Fruit fly (Drosophila melanogaster) whole organism, prepupa: ENCODE data around the gene Meltrin.

Experiments used
- Blimp-1 ChIP-seq: fragments of 200-800 bp; sonication (Bioruptor generic); optimal IDR thresholded peaks from 3 replicates; lab custom pipeline; 2017; ENCODE audit warnings: missing biosample characterization, missing genetic modification characterization, mild to moderate bottlenecking, moderate library complexity, missing genetic modification reagents
- CG10631 ChIP-seq: fragments of 200-800 bp; sonication (Bioruptor generic); optimal IDR thresholded peaks from 2 replicates; lab custom pipeline; 2016; ENCODE audit warnings: missing biosample characterization, missing genetic modification characterization
- CG10669 ChIP-seq: fragments of 200-800 bp; sonication (Bioruptor generic); optimal IDR thresholded peaks from 3 replicates; lab custom pipeline; 2018; ENCODE audit warnings: missing biosample characterization, mild to moderate bottlenecking, missing genetic modification characterization, moderate library complexity
- CG11294 ChIP-seq: fragments of 200-800 bp; sonication (Bioruptor generic); IDR thresholded peaks from 2 replicates; pipeline ENCODE4 v1.3.6; 2022; ENCODE audit warnings: missing biosample characterization, missing genetic modification characterization
- CG11762 ChIP-seq: fragments of 200-800 bp; sonication (Bioruptor generic); optimal IDR thresholded peaks from 3 replicates; lab custom pipeline; 2016; ENCODE audit warnings: missing biosample characterization, missing genetic modification characterization; ENCODE audit not compliant: insufficient read depth
- CG11902 ChIP-seq: fragments of 200-800 bp; sonication (Bioruptor generic); optimal IDR thresholded peaks from 3 replicates; lab custom pipeline; 2016; ENCODE audit warnings: missing biosample characterization, missing genetic modification characterization
- CG15336 ChIP-seq: fragments of 200-800 bp; sonication (Bioruptor generic); IDR thresholded peaks from 2 replicates; pipeline ENCODE4 v1.3.6; 2022; ENCODE audit warnings: missing biosample characterization, missing genetic modification characterization
- CG1621 ChIP-seq: fragments of 200-800 bp; sonication (Bioruptor generic); optimal IDR thresholded peaks from 3 replicates; lab custom pipeline; 2018; ENCODE audit warnings: missing biosample characterization, mild to moderate bottlenecking, missing genetic modification characterization
- CG31627 ChIP-seq: fragments of 200-800 bp; sonication (Bioruptor generic); optimal IDR thresholded peaks from 3 replicates; lab custom pipeline; 2016; ENCODE audit warnings: missing biosample characterization, missing genetic modification characterization
- CG32006 ChIP-seq: fragments of 200-800 bp; sonication (Bioruptor generic); optimal IDR thresholded peaks from 3 replicates; lab custom pipeline; 2017; ENCODE audit warnings: missing biosample characterization, mild to moderate bottlenecking, missing genetic modification characterization
- CG34406 ChIP-seq: fragments of 200-800 bp; sonication (Bioruptor generic); optimal IDR thresholded peaks from 3 replicates; lab custom pipeline; 2016; ENCODE audit warnings: missing biosample characterization, missing genetic modification characterization
- CG3919 ChIP-seq: fragments of 200-800 bp; sonication (Bioruptor generic); optimal IDR thresholded peaks from 3 replicates; lab custom pipeline; 2016; ENCODE audit warnings: missing biosample characterization, missing genetic modification characterization
- CG4318 ChIP-seq: fragments of 200-800 bp; sonication (Bioruptor generic); optimal IDR thresholded peaks from 3 replicates; lab custom pipeline; 2017; ENCODE audit warnings: missing biosample characterization, mild to moderate bottlenecking, missing genetic modification characterization
- CG6163 ChIP-seq: fragments of 200-800 bp; sonication (Bioruptor generic); IDR thresholded peaks from 3 replicates; pipeline ENCODE4 v1.3.6; 2022; ENCODE audit warnings: missing biosample characterization, missing genetic modification characterization
- CG6276 ChIP-seq: fragments of 200-800 bp; sonication (Bioruptor generic); optimal IDR thresholded peaks from 2 replicates; lab custom pipeline; 2017; ENCODE audit warnings: missing biosample characterization, mild to moderate bottlenecking, missing genetic modification characterization
- CG6808 ChIP-seq: fragments of 200-800 bp; sonication (Bioruptor generic); optimal IDR thresholded peaks from 3 replicates; lab custom pipeline; 2017; ENCODE audit warnings: missing biosample characterization, missing genetic modification characterization, mild to moderate bottlenecking, moderate library complexity, missing genetic modification reagents
- CG6854 ChIP-seq: fragments of 200-800 bp; sonication (Bioruptor generic); optimal IDR thresholded peaks from 2 replicates; lab custom pipeline; 2017; ENCODE audit warnings: missing biosample characterization, mild to moderate bottlenecking, missing genetic modification characterization
- CG7368 ChIP-seq: fragments of 200-800 bp; sonication (Bioruptor generic); optimal IDR thresholded peaks from 3 replicates; lab custom pipeline; 2016; ENCODE audit warnings: missing biosample characterization, missing genetic modification characterization
- CG8319 ChIP-seq: fragments of 200-800 bp; sonication (Bioruptor generic); optimal IDR thresholded peaks from 3 replicates; lab custom pipeline; 2016; ENCODE audit warnings: missing biosample characterization, missing genetic modification characterization
- CG8632 ChIP-seq: fragments of 200-800 bp; sonication (Bioruptor generic); optimal IDR thresholded peaks from 3 replicates; lab custom pipeline; 2016; ENCODE audit warnings: missing biosample characterization, missing genetic modification characterization
- CG9139 ChIP-seq: fragments of 200-800 bp; sonication (Bioruptor generic); optimal IDR thresholded peaks from 3 replicates; lab custom pipeline; 2017; ENCODE audit warnings: missing biosample characterization, mild to moderate bottlenecking, missing genetic modification characterization
- Eip75B ChIP-seq: fragments of 200-800 bp; sonication (Bioruptor generic); optimal IDR thresholded peaks from 3 replicates; lab custom pipeline; 2016; ENCODE audit warnings: missing biosample characterization, missing genetic modification characterization
- Eip78C ChIP-seq: fragments of 200-800 bp; sonication (Bioruptor generic); peaks from one replicate; lab custom pipeline; 2016; ENCODE audit warnings: missing biosample characterization, missing genetic modification characterization
- Eip93F ChIP-seq: fragments of 200-800 bp; sonication (Bioruptor generic); optimal IDR thresholded peaks from 2 replicates; lab custom pipeline; 2016; ENCODE audit warnings: missing biosample characterization, mild to moderate bottlenecking, missing genetic modification characterization
- Ets21C ChIP-seq: fragments of 200-800 bp; sonication (Bioruptor generic); optimal IDR thresholded peaks from 3 replicates; lab custom pipeline; 2016; ENCODE audit warnings: missing biosample characterization, missing genetic modification characterization
- Ets96B ChIP-seq: fragments of 200-800 bp; optimal IDR thresholded peaks from 2 replicates; lab custom pipeline; 2019; ENCODE audit warnings: missing biosample characterization, mild to moderate bottlenecking, missing genetic modification characterization, moderate library complexity
- Gug ChIP-seq: fragments of 200-800 bp; sonication (Bioruptor generic); IDR thresholded peaks from 2 replicates; pipeline ENCODE4 v1.3.6; 2022; ENCODE audit warnings: missing biosample characterization, missing genetic modification characterization
- Hr38 ChIP-seq: sonication (Bioruptor generic); optimal IDR thresholded peaks from 2 replicates; lab custom pipeline; 2016; ENCODE audit warnings: missing biosample characterization, missing genetic modification characterization
- Hr39 ChIP-seq: fragments of 200-800 bp; sonication (Bioruptor generic); optimal IDR thresholded peaks from 2 replicates; lab custom pipeline; 2016; ENCODE audit warnings: missing biosample characterization, missing genetic modification characterization
- Hr4 ChIP-seq: fragments of 200-800 bp; sonication (Bioruptor generic); optimal IDR thresholded peaks from 3 replicates; lab custom pipeline; 2016; ENCODE audit warnings: missing biosample characterization, missing genetic modification characterization
- OdsH ChIP-seq: fragments of 200-800 bp; sonication (Bioruptor generic); optimal IDR thresholded peaks from 3 replicates; lab custom pipeline; 2016; ENCODE audit warnings: missing biosample characterization, missing genetic modification characterization
- Smox ChIP-seq: fragments of 200-800 bp; sonication (Bioruptor generic); optimal IDR thresholded peaks from 3 replicates; lab custom pipeline; 2016; ENCODE audit warnings: missing biosample characterization, missing genetic modification characterization
- Sox102F ChIP-seq: fragments of 200-800 bp; sonication (Bioruptor generic); optimal IDR thresholded peaks from 2 replicates; lab custom pipeline; 2016; ENCODE audit warnings: missing biosample characterization, mild to moderate bottlenecking, missing genetic modification characterization
- Sox14 ChIP-seq: fragments of 200-800 bp; sonication (Bioruptor generic); optimal IDR thresholded peaks from 3 replicates; lab custom pipeline; 2016; ENCODE audit warnings: missing biosample characterization, missing genetic modification characterization
- Sox15 ChIP-seq: fragments of 200-800 bp; sonication (Bioruptor generic); optimal IDR thresholded peaks from 3 replicates; lab custom pipeline; 2016; ENCODE audit warnings: missing biosample characterization, missing genetic modification characterization
- acj6 ChIP-seq: fragments of 200-800 bp; sonication (Bioruptor generic); optimal IDR thresholded peaks from 3 replicates; lab custom pipeline; 2016; ENCODE audit warnings: missing biosample characterization, missing genetic modification characterization
- cyc ChIP-seq: fragments of 200-800 bp; sonication (Bioruptor generic); optimal IDR thresholded peaks from 3 replicates; lab custom pipeline; 2016; ENCODE audit warnings: missing biosample characterization, missing genetic modification characterization
- dac ChIP-seq: fragments of 200-800 bp; sonication (Bioruptor generic); optimal IDR thresholded peaks from 2 replicates; lab custom pipeline; 2017; ENCODE audit warnings: missing biosample characterization, mild to moderate bottlenecking, missing genetic modification characterization
- eg ChIP-seq: fragments of 200-800 bp; sonication (Bioruptor generic); IDR thresholded peaks from 3 replicates; pipeline ENCODE4 v1.3.6; 2022; ENCODE audit warnings: missing biosample characterization, missing genetic modification characterization
- esn ChIP-seq: fragments of 200-800 bp; sonication (Bioruptor generic); optimal IDR thresholded peaks from 2 replicates; lab custom pipeline; 2016; ENCODE audit warnings: missing biosample characterization, mild to moderate bottlenecking, missing genetic modification characterization, moderate library complexity
- fd59A ChIP-seq: fragments of 200-800 bp; sonication (Bioruptor generic); optimal IDR thresholded peaks from 2 replicates; lab custom pipeline; 2017; ENCODE audit warnings: missing biosample characterization, mild to moderate bottlenecking, missing genetic modification characterization, missing genetic modification reagents
- fd85E ChIP-seq: fragments of 200-800 bp; sonication (Bioruptor generic); optimal IDR thresholded peaks from 3 replicates; lab custom pipeline; 2016; ENCODE audit warnings: missing biosample characterization, missing genetic modification characterization
- fkh ChIP-seq: fragments of 200-800 bp; sonication (Bioruptor generic); optimal IDR thresholded peaks from 3 replicates; lab custom pipeline; 2017; ENCODE audit warnings: missing biosample characterization, mild to moderate bottlenecking, missing genetic modification characterization, moderate library complexity
- net ChIP-seq: fragments of 200-800 bp; sonication (Bioruptor generic); optimal IDR thresholded peaks from 3 replicates; lab custom pipeline; 2016; ENCODE audit warnings: missing biosample characterization, missing genetic modification characterization
- pdm3 ChIP-seq: fragments of 200-800 bp; sonication (Bioruptor generic); optimal IDR thresholded peaks from 3 replicates; lab custom pipeline; 2016; ENCODE audit warnings: missing biosample characterization, missing genetic modification characterization
- salr ChIP-seq, 2 experiments: fragments of 200-800 bp; sonication (Bioruptor generic); optimal IDR thresholded peaks; 3 replicates each; lab custom pipeline; 2016 to 2018; ENCODE audit warnings: missing biosample characterization in 2 of 2, missing genetic modification characterization in 2 of 2, mild to moderate bottlenecking in 1 of 2
- spab ChIP-seq: fragments of 200-800 bp; sonication (Bioruptor generic); optimal IDR thresholded peaks from 2 replicates; lab custom pipeline; 2017; ENCODE audit warnings: missing biosample characterization, mild to moderate bottlenecking, missing genetic modification characterization, missing genetic modification reagents
- ss ChIP-seq, 2 experiments: fragments of 200-800 bp; sonication (Bioruptor generic); optimal IDR thresholded peaks; 2 replicates in 1 of 2; 3 replicates in 1 of 2; lab custom pipeline; 2017 to 2018; ENCODE audit warnings: mild to moderate bottlenecking in 2 of 2, missing biosample characterization in 2 of 2, missing genetic modification characterization in 2 of 2, moderate library complexity in 1 of 2
- svp ChIP-seq: fragments of 200-800 bp; sonication (Bioruptor generic); peaks from one replicate; lab custom pipeline; 2016; ENCODE audit warnings: missing biosample characterization, missing genetic modification characterization
- topi ChIP-seq: fragments of 200-800 bp; sonication (Bioruptor generic); optimal IDR thresholded peaks from 3 replicates; lab custom pipeline; 2016; ENCODE audit warnings: missing biosample characterization, missing genetic modification characterization
- vri ChIP-seq: fragments of 200-800 bp; sonication (Bioruptor generic); optimal IDR thresholded peaks from 3 replicates; lab custom pipeline; 2016; ENCODE audit warnings: missing biosample characterization, mild to moderate bottlenecking, missing genetic modification characterization

Gene Meltrin

DNA sequence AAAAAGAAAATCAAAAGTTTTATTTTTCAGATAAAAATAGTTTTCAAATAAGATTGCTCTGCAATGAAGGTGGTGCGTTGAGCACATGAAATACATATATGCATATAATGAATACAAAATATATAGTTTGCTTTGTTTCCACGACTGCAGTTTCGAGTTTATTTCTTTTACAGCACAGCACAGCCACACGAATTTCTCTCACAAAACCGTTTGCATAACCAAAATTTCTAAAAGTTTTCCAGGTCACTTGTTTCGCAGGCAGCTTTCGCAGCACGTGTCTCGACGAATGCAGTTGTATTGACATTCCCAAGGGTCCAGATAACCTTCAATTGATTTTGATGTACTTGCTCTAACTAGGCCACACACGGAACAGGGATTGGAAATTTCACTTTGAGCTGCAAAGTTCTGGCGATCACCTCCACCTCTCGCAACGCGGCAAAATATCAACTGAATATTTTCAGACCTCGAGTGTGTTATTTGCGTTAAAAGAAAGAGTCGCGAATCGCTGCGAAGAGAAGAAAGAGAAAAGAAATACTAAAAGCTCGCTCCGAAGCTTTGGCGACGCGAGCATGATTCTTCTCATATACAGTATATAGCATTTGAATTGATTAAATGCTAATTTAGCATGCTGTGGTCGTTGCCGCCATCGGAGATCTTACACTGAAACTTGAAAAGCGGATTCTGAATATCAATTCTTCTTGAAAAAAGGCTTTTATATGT, 34.1 kb upstream of the Meltrin start, which contains the start of gene CG7530:
TSS of gene CG7530 (minus strand) at position 449 of the 720 bp plus-strand sequence.
- no peak for TF ChIP-seq CG6854
- TF ChIP-seq Ets96B (tag; lab: Kevin White, UChicago): no peak
- peak; percentile 23 for TF ChIP-seq Hr4 (GFP tag; lab: Kevin White, UChicago)
- TF ChIP-seq Sox14: peak; percentile 50
- TF ChIP-seq pdm3 (GFP tag; lab: Kevin White, UChicago): peak; percentile 8
- TF ChIP-seq CG7368: peak; percentile 11
- no peak for TF ChIP-seq CG10669 (GFP tag; lab: Kevin White, UChicago)
- TF ChIP-seq Hr39: peak; percentile 4
- TF ChIP-seq fd59A (GFP tag; lab: Kevin White, UChicago): no peak
- peak; percentile 33 for TF ChIP-seq cyc (GFP tag; lab: Kevin White, UChicago)
- no peak for TF ChIP-seq Blimp-1 (GFP tag; lab: Kevin White, UChicago)
- peak; percentile 14 for TF ChIP-seq CG32006 (GFP tag; lab: Kevin White, UChicago)
- peak; percentile 4 for TF ChIP-seq CG11762 (GFP tag; lab: Kevin White, UChicago)
- TF ChIP-seq CG6276: peak; percentile 55
- TF ChIP-seq Sox15: no peak
- TF ChIP-seq CG11294 (GFP tag; lab: Robert Waterston, UW): no peak
- peak; percentile 1 for TF ChIP-seq CG34406 (GFP tag; lab: Kevin White, UChicago)
- TF ChIP-seq net (GFP tag; lab: Kevin White, UChicago): no peak
- peak; percentile 33 for TF ChIP-seq vri (GFP tag; lab: Kevin White, UChicago)
- peak; percentile 90 for TF ChIP-seq Eip78C (GFP tag; lab: Kevin White, UChicago)
- TF ChIP-seq Hr38 (GFP tag; lab: Kevin White, UChicago): no peak
- TF ChIP-seq spab: peak; percentile 7
- TF ChIP-seq Smox: no peak
- TF ChIP-seq fd85E (GFP tag; lab: Kevin White, UChicago): no peak
- TF ChIP-seq CG11902 (GFP tag; lab: Kevin White, UChicago): no peak
- peak; percentile 32 for TF ChIP-seq CG8319 (GFP tag; lab: Kevin White, UChicago)
- TF ChIP-seq topi: peak; percentile 51
- no peak for TF ChIP-seq dac (GFP tag; lab: Kevin White, UChicago)
- no peak for TF ChIP-seq CG4318 (GFP tag; lab: Kevin White, UChicago)
- TF ChIP-seq ss (GFP tag; optimal IDR thresholded peaks at IDR 0.05; lab: Kevin White, UChicago): no peak
- TF ChIP-seq CG31627: peak; percentile 7
- TF ChIP-seq Ets21C (GFP tag; lab: Kevin White, UChicago): no peak
- TF ChIP-seq esn (GFP tag; lab: Kevin White, UChicago): no peak
- TF ChIP-seq Sox102F: no peak
- TF ChIP-seq CG9139 (GFP tag; lab: Kevin White, UChicago): no peak
- TF ChIP-seq Gug (GFP tag; lab: Robert Waterston, UW): no peak
- peak; percentile 40 for TF ChIP-seq OdsH (GFP tag; lab: Kevin White, UChicago)
- peak; percentile 30 for TF ChIP-seq Eip75B (GFP tag; lab: Kevin White, UChicago)
- TF ChIP-seq acj6 (GFP tag; lab: Kevin White, UChicago): peak; percentile 19
- peak; percentile 58; the same call in 2 of the 3 replicates for TF ChIP-seq CG6163 (GFP tag; lab: Robert Waterston, UW)
- TF ChIP-seq CG10631 (GFP tag; lab: Kevin White, UChicago): no peak
- TF ChIP-seq salr (GFP tag; optimal IDR thresholded peaks at IDR 0.05; lab: Kevin White, UChicago): no peak
- no peak for TF ChIP-seq Eip93F (GFP tag; lab: Kevin White, UChicago)
- peak; percentile 82 for TF ChIP-seq svp
- peak; percentile 66; the same call in 1 of the 3 replicates for TF ChIP-seq eg (GFP tag; lab: Robert Waterston, UW)
- no peak for TF ChIP-seq fkh (GFP tag; lab: Kevin White, UChicago)
- TF ChIP-seq CG15336: 0 out of 2 replicates have a peak, but pooled peaks have one; percentile 56
- no peak for TF ChIP-seq CG1621
- peak; percentile 47 for TF ChIP-seq CG3919
- no peak for TF ChIP-seq CG8632 (GFP tag; lab: Kevin White, UChicago)
- TF ChIP-seq CG6808: no peak
